Fruit fly (Drosophila melanogaster) whole organism, embryonic: ENCODE measurements around the gene nmo.

Experiments used
- Aef1 ChIP-seq: fragments of 200-800 bp; sonication (Bioruptor generic); IDR thresholded peaks from 3 replicates; pipeline ENCODE4 v1.3.6; 2022; ENCODE audit warnings: missing biosample characterization, missing genetic modification characterization
- CG11247 ChIP-seq: fragments of 200-800 bp; sonication (Bioruptor generic); IDR thresholded peaks from 2 replicates; pipeline ENCODE4 v1.3.6; 2022; ENCODE audit warnings: missing biosample characterization, missing genetic modification characterization
- CG11696 ChIP-seq: fragments of 200-800 bp; sonication (Bioruptor generic); IDR thresholded peaks from 2 replicates; pipeline ENCODE4 v1.3.6; 2022; ENCODE audit warnings: missing biosample characterization, missing genetic modification characterization
- CG12104 ChIP-seq: fragments of 200-800 bp; sonication (Bioruptor generic); optimal IDR thresholded peaks from 3 replicates; lab custom pipeline; 2016; ENCODE audit warnings: missing biosample characterization, missing genetic modification characterization
- CG12942 ChIP-seq: fragments of 200-800 bp; sonication (Bioruptor generic); optimal IDR thresholded peaks from 3 replicates; lab custom pipeline; 2016; ENCODE audit warnings: missing biosample characterization, missing genetic modification characterization
- CG13775 ChIP-seq: fragments of 200-800 bp; sonication (Bioruptor generic); optimal IDR thresholded peaks from 3 replicates; lab custom pipeline; 2017; ENCODE audit warnings: missing biosample characterization, mild to moderate bottlenecking, missing genetic modification characterization
- CG13894 ChIP-seq: fragments of 200-800 bp; sonication (Bioruptor generic); optimal IDR thresholded peaks from 3 replicates; lab custom pipeline; 2018; ENCODE audit warnings: missing biosample characterization, mild to moderate bottlenecking, missing genetic modification characterization, moderate library complexity
- CG14050 ChIP-seq: fragments of 200-800 bp; sonication (Bioruptor generic); IDR thresholded peaks from 3 replicates; pipeline ENCODE4 v1.3.6; 2022; ENCODE audit warnings: missing biosample characterization, missing genetic modification characterization
- CG17385 ChIP-seq: fragments of 200-800 bp; sonication (Bioruptor generic); optimal IDR thresholded peaks from 3 replicates; lab custom pipeline; 2018; ENCODE audit warnings: missing biosample characterization, mild to moderate bottlenecking, missing genetic modification characterization
- CG17612 ChIP-seq: fragments of 200-800 bp; sonication (Bioruptor generic); IDR thresholded peaks from 2 replicates; pipeline ENCODE4 v1.3.6; 2022; ENCODE audit warnings: missing biosample characterization, missing genetic modification characterization
- CG17912 ChIP-seq: fragments of 200-800 bp; sonication (Bioruptor generic); optimal IDR thresholded peaks from 2 replicates; lab custom pipeline; 2018; ENCODE audit warnings: missing biosample characterization, mild to moderate bottlenecking, missing genetic modification characterization
- CG30403 ChIP-seq: fragments of 200-800 bp; sonication (Bioruptor generic); optimal IDR thresholded peaks from 3 replicates; lab custom pipeline; 2016; ENCODE audit warnings: missing biosample characterization, missing genetic modification characterization
- CG32772 ChIP-seq: fragments of 200-800 bp; sonication (Bioruptor generic); IDR thresholded peaks from 2 replicates; pipeline ENCODE4 v1.3.6; 2022; ENCODE audit warnings: missing biosample characterization, missing genetic modification characterization
- CG34224 ChIP-seq: fragments of 200-800 bp; sonication (Bioruptor generic); IDR thresholded peaks from 3 replicates; pipeline ENCODE4 v1.3.6; 2022; ENCODE audit warnings: missing biosample characterization, missing genetic modification characterization; ENCODE audit not compliant: partially characterized antibody
- CG4820 ChIP-seq: fragments of 200-800 bp; sonication (Bioruptor generic); optimal IDR thresholded peaks from 3 replicates; lab custom pipeline; 2016; ENCODE audit warnings: missing biosample characterization, missing genetic modification characterization
- CG6791 ChIP-seq: fragments of 200-800 bp; sonication (Bioruptor generic); IDR thresholded peaks from 3 replicates; pipeline ENCODE4 v1.3.6; 2022; ENCODE audit warnings: missing biosample characterization, missing genetic modification characterization; ENCODE audit not compliant: partially characterized antibody
- CG6813 ChIP-seq: fragments of 200-800 bp; sonication (Bioruptor generic); optimal IDR thresholded peaks from 2 replicates; lab custom pipeline; 2017; ENCODE audit warnings: missing biosample characterization, missing genetic modification characterization, mild to moderate bottlenecking, moderate library complexity, missing genetic modification reagents
- CG7556 ChIP-seq: fragments of 200-800 bp; sonication (Bioruptor generic); optimal IDR thresholded peaks from 2 replicates; lab custom pipeline; 2017; ENCODE audit warnings: missing biosample characterization, mild to moderate bottlenecking, missing genetic modification characterization
- CG7839 ChIP-seq: fragments of 200-800 bp; sonication (Bioruptor generic); optimal IDR thresholded peaks from 3 replicates; lab custom pipeline; 2018; ENCODE audit warnings: missing biosample characterization, mild to moderate bottlenecking, missing genetic modification characterization, moderate library complexity
- CG7987 ChIP-seq: fragments of 200-800 bp; sonication (Bioruptor generic); optimal IDR thresholded peaks from 2 replicates; lab custom pipeline; 2018; ENCODE audit warnings: missing biosample characterization, mild to moderate bottlenecking, missing genetic modification characterization, moderate library complexity
- CG8478 ChIP-seq: fragments of >200 bp; optimal IDR thresholded peaks from 2 replicates; lab custom pipeline; 2018
- CG8924 ChIP-seq: fragments of 200-800 bp; optimal IDR thresholded peaks from 3 replicates; lab custom pipeline; 2019; ENCODE audit warnings: missing biosample characterization, mild to moderate bottlenecking, missing genetic modification characterization, moderate library complexity
- CG9932 ChIP-seq: fragments of 200-800 bp; sonication (Bioruptor generic); IDR thresholded peaks from 2 replicates; pipeline ENCODE4 v1.3.6; 2022; ENCODE audit warnings: missing biosample characterization, missing genetic modification characterization
- D19B ChIP-seq: fragments of 200-800 bp; sonication (Bioruptor generic); optimal IDR thresholded peaks from 2 replicates; lab custom pipeline; 2017; ENCODE audit warnings: missing biosample characterization, mild to moderate bottlenecking, missing genetic modification characterization
- Doc2 ChIP-seq: fragments of 200-800 bp; sonication (Bioruptor generic); IDR thresholded peaks from 2 replicates; pipeline ENCODE4 v1.3.6; 2022; ENCODE audit warnings: missing biosample characterization, missing genetic modification characterization
- Med ChIP-seq: fragments of 200-800 bp; sonication (Bioruptor generic); peaks from one replicate; lab custom pipeline; 2016; ENCODE audit warnings: missing biosample characterization, missing genetic modification characterization, mild to moderate bottlenecking, inconsistent platforms, moderate library complexity
- Mrtf ChIP-seq: fragments of 200-800 bp; sonication (Bioruptor generic); IDR thresholded peaks from 3 replicates; pipeline ENCODE4 v1.3.6; 2022; ENCODE audit warnings: missing biosample characterization, missing genetic modification characterization
- NC2α ChIP-seq: fragments of 200-800 bp; sonication (Bioruptor generic); optimal IDR thresholded peaks from 2 replicates; lab custom pipeline; 2016; ENCODE audit warnings: missing biosample characterization, missing genetic modification characterization
- NK7.1 ChIP-seq: fragments of 200-800 bp; sonication (Bioruptor generic); optimal IDR thresholded peaks from 3 replicates; lab custom pipeline; 2016; ENCODE audit warnings: missing biosample characterization, missing genetic modification characterization
- Nf-YB ChIP-seq: fragments of 200-800 bp; sonication (Bioruptor generic); optimal IDR thresholded peaks from 3 replicates; lab custom pipeline; 2019; ENCODE audit warnings: missing biosample characterization, mild to moderate bottlenecking, missing genetic modification characterization, moderate library complexity
- Pdp1 ChIP-seq, 2 experiments: fragments of 200-800 bp; sonication (Bioruptor generic); optimal IDR thresholded peaks; 3 replicates each; lab custom pipeline; 2016; ENCODE audit warnings: missing biosample characterization in 2 of 2, missing genetic modification characterization in 2 of 2, mild to moderate bottlenecking in 1 of 2, moderate library complexity in 1 of 2
- Six4 ChIP-seq: fragments of 200-800 bp; sonication (Bioruptor generic); optimal IDR thresholded peaks from 2 replicates; lab custom pipeline; 2016; ENCODE audit warnings: missing biosample characterization, missing genetic modification characterization
- YL-1 ChIP-seq: fragments of 200-800 bp; sonication (Bioruptor generic); optimal IDR thresholded peaks from 3 replicates; lab custom pipeline; 2017; ENCODE audit warnings: missing biosample characterization, mild to moderate bottlenecking, missing genetic modification characterization
- ab ChIP-seq: fragments of 200-800 bp; sonication (Bioruptor generic); optimal IDR thresholded peaks from 2 replicates; lab custom pipeline; 2016; ENCODE audit warnings: missing biosample characterization, missing genetic modification characterization
- abd-A ChIP-seq: fragments of 200-800 bp; sonication (Bioruptor generic); optimal IDR thresholded peaks from 3 replicates; lab custom pipeline; 2019; ENCODE audit warnings: missing biosample characterization, mild to moderate bottlenecking, missing genetic modification characterization, moderate library complexity
- ara ChIP-seq: fragments of 200-800 bp; sonication (Bioruptor generic); IDR thresholded peaks from 2 replicates; pipeline ENCODE4 v1.3.6; 2022; ENCODE audit warnings: missing biosample characterization, missing genetic modification characterization
- bcd ChIP-seq: fragments of 200-800 bp; sonication (Bioruptor generic); optimal IDR thresholded peaks from 2 replicates; lab custom pipeline; 2017; ENCODE audit warnings: missing biosample characterization, mild to moderate bottlenecking, missing genetic modification characterization
- croc ChIP-seq: fragments of 200-800 bp; sonication (Bioruptor generic); conservative IDR thresholded peaks from 3 replicates; pipeline ENCODE4 v1.3.6; 2022; ENCODE audit warnings: missing biosample characterization, missing genetic modification characterization
- crol ChIP-seq: fragments of 200-800 bp; sonication (Bioruptor generic); IDR thresholded peaks from 2 replicates; pipeline ENCODE4 v1.3.6; 2022; ENCODE audit warnings: missing biosample characterization, missing genetic modification characterization
- dimm ChIP-seq: fragments of 200-800 bp; sonication (Bioruptor generic); IDR thresholded peaks from 2 replicates; pipeline ENCODE4 v1.3.6; 2022; ENCODE audit warnings: missing biosample characterization, missing genetic modification characterization
- jigr1 ChIP-seq: fragments of 200-800 bp; sonication (Bioruptor generic); IDR thresholded peaks from 3 replicates; pipeline ENCODE4 v1.3.6; 2022; ENCODE audit warnings: missing biosample characterization, missing genetic modification characterization
- knrl ChIP-seq: fragments of 200-800 bp; sonication (Bioruptor generic); IDR thresholded peaks from 3 replicates; pipeline ENCODE4 v1.3.6; 2022; ENCODE audit warnings: missing biosample characterization, missing genetic modification characterization; ENCODE audit not compliant: partially characterized antibody
- pnt ChIP-seq: fragments of 200-800 bp; sonication (Bioruptor generic); optimal IDR thresholded peaks from 3 replicates; lab custom pipeline; 2016; ENCODE audit warnings: missing biosample characterization, missing genetic modification characterization
- pros ChIP-seq: fragments of 200-800 bp; sonication (Bioruptor generic); optimal IDR thresholded peaks from 3 replicates; lab custom pipeline; 2019; ENCODE audit warnings: missing biosample characterization, mild to moderate bottlenecking, missing genetic modification characterization, moderate library complexity
- sc ChIP-seq, 3 experiments: fragments of >200 bp in 2 of 3; fragments of 200-800 bp in 1 of 3; sonication (Bioruptor generic) in 1 of 3; optimal IDR thresholded peaks; 2 replicates in 2 of 3; 3 replicates in 1 of 3; lab custom pipeline; 2017; ENCODE audit warnings: mild to moderate bottlenecking in 1 of 3, missing biosample characterization in 1 of 3, missing genetic modification characterization in 1 of 3, missing genetic modification reagents in 1 of 3
- schlank ChIP-seq: fragments of 200-800 bp; sonication (Bioruptor generic); optimal IDR thresholded peaks from 2 replicates; lab custom pipeline; 2018; ENCODE audit warnings: missing biosample characterization, mild to moderate bottlenecking, missing genetic modification characterization
- slou ChIP-seq: fragments of 200-800 bp; sonication (Bioruptor generic); optimal IDR thresholded peaks from 3 replicates; lab custom pipeline; 2016; ENCODE audit warnings: missing biosample characterization, missing genetic modification characterization
- tup ChIP-seq: fragments of 200-800 bp; sonication (Bioruptor generic); optimal IDR thresholded peaks from 2 replicates; lab custom pipeline; 2016; ENCODE audit warnings: missing biosample characterization, mild to moderate bottlenecking, missing genetic modification characterization, moderate library complexity
- tx ChIP-seq: fragments of 200-800 bp; sonication (Bioruptor generic); optimal IDR thresholded peaks from 2 replicates; lab custom pipeline; 2016; ENCODE audit warnings: missing biosample characterization, missing genetic modification characterization
- unc-4 ChIP-seq: fragments of 200-800 bp; sonication (Bioruptor generic); IDR thresholded peaks from 2 replicates; pipeline ENCODE4 v1.3.6; 2022; ENCODE audit warnings: missing biosample characterization, missing genetic modification characterization; ENCODE audit not compliant: partially characterized antibody
- zfh2 ChIP-seq: fragments of 200-800 bp; sonication (Bioruptor generic); optimal IDR thresholded peaks from 2 replicates; lab custom pipeline; 2016; ENCODE audit warnings: missing biosample characterization, missing genetic modification characterization

The nmo gene

dm6 chr3L:8091650-8092068, 112.8 kb downstream of the nmo start, which contains the start of gene CG7565 (continued):
- TF ChIP-seq schlank (tag; lab: Kevin White, UChicago) = peak; percentile 26
- no peak for TF ChIP-seq NC2α (GFP tag; lab: Kevin White, UChicago)
- TF ChIP-seq Six4 = no peak
- TF ChIP-seq sc (optimal IDR thresholded peaks at IDR 0.05; lab: Kevin White, UChicago) = no peak
- TF ChIP-seq sc (GFP tag; optimal IDR thresholded peaks at IDR 0.05; lab: Kevin White, UChicago) = no peak
- peak; percentile 33 for TF ChIP-seq tx (GFP tag; lab: Kevin White, UChicago)
- TF ChIP-seq CG6813 (GFP tag; lab: Kevin White, UChicago) = peak; percentile 60
- peak; percentile 56; the same call in 1 of the 3 replicates for TF ChIP-seq CG6791 (GFP tag; lab: Robert Waterston, UW)
- peak; percentile 96 for TF ChIP-seq Med (GFP tag; lab: Kevin White, UChicago)
- TF ChIP-seq CG17385 = peak; percentile 50
- no peak for TF ChIP-seq CG8478 (lab: Kevin White, UChicago)
- TF ChIP-seq CG8924 (tag; lab: Kevin White, UChicago) = peak; percentile 5
- TF ChIP-seq NK7.1 (GFP tag; lab: Kevin White, UChicago) = no peak
- no peak for TF ChIP-seq pnt (GFP tag; lab: Kevin White, UChicago)
- no peak for TF ChIP-seq Nf-YB (GFP tag; lab: Kevin White, UChicago)
- TF ChIP-seq CG12104 (GFP tag; lab: Kevin White, UChicago) = peak; percentile 11
- TF ChIP-seq CG7556 = peak; percentile 29
- TF ChIP-seq CG13775 = peak; percentile 32
- TF ChIP-seq Pdp1 (GFP tag; optimal IDR thresholded peaks at IDR 0.05; lab: Kevin White, UChicago) = peak in 1 of 2 experiments; percentile 88
- 0 out of 2 replicates have a peak, but pooled peaks have one; percentile 5 for TF ChIP-seq ara (GFP tag; lab: Robert Waterston, UW)
- no peak for TF ChIP-seq slou
- peak; percentile 35; the same call in 1 of the 2 replicates for TF ChIP-seq CG11247 (GFP tag; lab: Robert Waterston, UW)
- TF ChIP-seq tup (GFP tag; lab: Kevin White, UChicago) = peak; percentile 33
- no peak for TF ChIP-seq Doc2 (GFP tag; lab: Robert Waterston, UW)
- TF ChIP-seq CG32772 (GFP tag; lab: Robert Waterston, UW) = no peak
- TF ChIP-seq unc-4 (GFP tag; lab: Robert Waterston, UW) = peak; percentile 48; the same call in 1 of the 2 replicates
- TF ChIP-seq knrl = 0 out of 3 replicates have a peak, but pooled peaks have one; percentile 23
- TF ChIP-seq CG34224 (GFP tag; lab: Robert Waterston, UW) = peak; percentile 70; the same call in 2 of the 3 replicates
- TF ChIP-seq dimm (GFP tag; lab: Robert Waterston, UW) = no peak
- TF ChIP-seq CG12942 (GFP tag; lab: Kevin White, UChicago) = peak; percentile 18
- TF ChIP-seq D19B = peak; percentile 5
- TF ChIP-seq Mrtf = no peak
- no peak for TF ChIP-seq CG11696
- peak; percentile 30 for TF ChIP-seq CG13894
- TF ChIP-seq jigr1 (GFP tag; lab: Robert Waterston, UW) = no peak
- TF ChIP-seq CG14050 (GFP tag; lab: Robert Waterston, UW) = no peak
- peak; percentile 39 for TF ChIP-seq CG30403 (GFP tag; lab: Kevin White, UChicago)
- no peak for TF ChIP-seq CG4820 (GFP tag; lab: Kevin White, UChicago)
- no peak for TF ChIP-seq ab (GFP tag; lab: Kevin White, UChicago)
- TF ChIP-seq abd-A (tag; lab: Kevin White, UChicago) = peak; percentile 75
- TF ChIP-seq crol (GFP tag; lab: Robert Waterston, UW) = no peak
- peak; percentile 56 for TF ChIP-seq CG9932 (GFP tag; lab: Robert Waterston, UW)
- TF ChIP-seq CG17612 (GFP tag; lab: Robert Waterston, UW) = no peak
- TF ChIP-seq Aef1 (GFP tag; lab: Robert Waterston, UW) = no peak
- no peak for TF ChIP-seq croc
- no peak for TF ChIP-seq bcd (GFP tag; lab: Kevin White, UChicago)
- peak; percentile 69 for TF ChIP-seq zfh2 (GFP tag; lab: Kevin White, UChicago)
- TF ChIP-seq CG17912 (GFP tag; lab: Kevin White, UChicago) = peak; percentile 67
- TF ChIP-seq CG7987 (GFP tag; lab: Kevin White, UChicago) = peak; percentile 63
- TF ChIP-seq YL-1 = peak; percentile 75
- no peak for TF ChIP-seq CG7839
- TF ChIP-seq pros (GFP tag; lab: Kevin White, UChicago) = no peak
